Worm (Caenorhabditis elegans): ENCODE data around the gene T22E5.1.

Gene T22E5.1

ce11 chrX:6448866-6449400 lies 36.3 kb downstream of the T22E5.1 start, which contains the start of gene fah-1 (continued):
- no peak for TF ChIP-seq egl-27 (tag; optimal IDR thresholded peaks at IDR 0.05)

ce11 chrX:6450839-6451491 lies 38.3 kb downstream of the T22E5.1 start, which contains the start of the genes grl-6 and K10C2.6:
grl-6 (minus strand) TSS chrX:6450939.
K10C2.6 (plus strand) TSS chrX:6451441.
- TF ChIP-seq unc-62 (GFP tag; optimal IDR thresholded peaks at IDR 0.05 in 1 of 2) (peak in 1 of 2 experiments; percentile 13), unc-62 (tag; optimal IDR thresholded peaks at IDR 0.05) (no peak), nhr-10 (tag; optimal IDR thresholded peaks at IDR 0.05) (no peak)

- TF ChIP-seq arid-1 (GFP tag; conservative IDR thresholded peaks at IDR 0.05) (no peak), ZK337.2 (GFP tag; IDR thresholded peaks at IDR 0.05) (no peak), dmd-8 (GFP tag; IDR thresholded peaks at IDR 0.05) (no peak), F49E8.2 (tag; optimal IDR thresholded peaks at IDR 0.05; ENCODE audit: borderline replicate concordance) (no peak), spr-3 (GFP tag; optimal IDR thresholded peaks at IDR 0.05) (no peak), vab-7 (GFP tag; IDR thresholded peaks at IDR 0.05) (no peak), ama-1 (optimal IDR thresholded peaks at IDR 0.05) (no peak), lin-29 (GFP tag; IDR thresholded peaks at IDR 0.05) (no peak), rbr-2 (tag; optimal IDR thresholded peaks at IDR 0.05) (no peak), lin-1 (GFP tag; IDR thresholded peaks at IDR 0.05) (no peak), jun-1 (tag; optimal IDR thresholded peaks at IDR 0.05) (no peak), gei-8 (GFP tag; optimal IDR thresholded peaks at IDR 0.05) (no peak), lim-7 (GFP tag; IDR thresholded peaks at IDR 0.05) (no peak), F10B5.3 (tag; optimal IDR thresholded peaks at IDR 0.05) (no peak), ceh-28 (tag; optimal IDR thresholded peaks at IDR 0.05) (no peak), zip-11 (GFP tag; IDR thresholded peaks at IDR 0.05) (no peak), T26A8.4 (GFP tag; IDR thresholded peaks at IDR 0.05) (no peak)
Observed at ce11 chrX:6455157-6455556, 42.5 kb downstream of the T22E5.1 start, which contains the start of gene nas-33. nas-33 (minus strand) TSS chrX:6455257.

ce11 chrX:6456567-6456966 lies 43.9 kb downstream of the T22E5.1 start, which contains the start of gene pept-1:
pept-1 (plus strand) TSS chrX:6456872.
- peak; percentile 47 for TF ChIP-seq gei-8 (GFP tag; optimal IDR thresholded peaks at IDR 0.05)
- TF ChIP-seq pqm-1 (tag; optimal IDR thresholded peaks at IDR 0.05) = peak; percentile 95
- no peak for TF ChIP-seq nhr-10 (tag; optimal IDR thresholded peaks at IDR 0.05)
- no peak for TF ChIP-seq nhr-42 (GFP tag; IDR thresholded peaks at IDR 0.05)
- no peak for TF ChIP-seq hif-1 (tag; optimal IDR thresholded peaks at IDR 0.05)
- peak; percentile 45 for TF ChIP-seq nhr-48 (tag; optimal IDR thresholded peaks at IDR 0.05)
- TF ChIP-seq fkh-10 (GFP tag; optimal IDR thresholded peaks at IDR 0.05) = no peak
- TF ChIP-seq D1046.2 (GFP tag; IDR thresholded peaks at IDR 0.05) = no peak
- TF ChIP-seq nhr-6 (tag; optimal IDR thresholded peaks at IDR 0.05) = peak; percentile 40
- TF ChIP-seq nhr-28 (tag; optimal IDR thresholded peaks at IDR 0.05) = peak; percentile 60
- peak; percentile 45; the same call in 1 of the 2 replicates for TF ChIP-seq pha-4 (GFP tag; IDR thresholded peaks at IDR 0.05)
- TF ChIP-seq pha-4 (tag; optimal IDR thresholded peaks at IDR 0.05) = no peak
- TF ChIP-seq ceh-20 (GFP tag; IDR thresholded peaks at IDR 0.05) = 0 out of 2 replicates have a peak, but pooled peaks have one; percentile 13
- TF ChIP-seq ceh-28 (tag; optimal IDR thresholded peaks at IDR 0.05) = no peak
- TF ChIP-seq ama-1 (optimal IDR thresholded peaks at IDR 0.05) = no peak
- TF ChIP-seq nhr-41 (GFP tag; IDR thresholded peaks at IDR 0.05) = 0 out of 2 replicates have a peak, but pooled peaks have one; percentile 16
- no peak for TF ChIP-seq unc-39 (tag; optimal IDR thresholded peaks at IDR 0.05)
- no peak for TF ChIP-seq daf-16 (GFP tag; optimal IDR thresholded peaks at IDR 0.05)
- TF ChIP-seq daf-16 (tag; optimal IDR thresholded peaks at IDR 0.05) = peak; percentile 58
- peak; percentile 91 for TF ChIP-seq hlh-11 (tag; optimal IDR thresholded peaks at IDR 0.05)
- TF ChIP-seq lin-39 (tag; optimal IDR thresholded peaks at IDR 0.05) = no peak
- no peak for TF ChIP-seq ZK337.2 (GFP tag; IDR thresholded peaks at IDR 0.05)
- TF ChIP-seq tag-97 (GFP tag; IDR thresholded peaks at IDR 0.05) = no peak
- no peak for TF ChIP-seq unc-130 (GFP tag; optimal IDR thresholded peaks at IDR 0.05)
- peak; percentile 17 for TF ChIP-seq mxl-3 (GFP tag; optimal IDR thresholded peaks at IDR 0.05)
- TF ChIP-seq egl-27 (tag; optimal IDR thresholded peaks at IDR 0.05) = no peak
- TF ChIP-seq dmd-8 (GFP tag; IDR thresholded peaks at IDR 0.05) = no peak
- no peak for TF ChIP-seq lsy-2 (tag; optimal IDR thresholded peaks at IDR 0.05)
- peak; percentile 30 for TF ChIP-seq nhr-77 (tag; optimal IDR thresholded peaks at IDR 0.05)
- no peak for TF ChIP-seq attf-4 (tag; optimal IDR thresholded peaks at IDR 0.05)
- TF ChIP-seq php-3 (GFP tag; IDR thresholded peaks at IDR 0.05) = peak; percentile 73
- TF ChIP-seq dmd-6 (GFP tag; IDR thresholded peaks at IDR 0.05) = peak; percentile 88
